ENCODE assay signal across 2 fruit fly cellular contexts in the genomic region with DNA sequence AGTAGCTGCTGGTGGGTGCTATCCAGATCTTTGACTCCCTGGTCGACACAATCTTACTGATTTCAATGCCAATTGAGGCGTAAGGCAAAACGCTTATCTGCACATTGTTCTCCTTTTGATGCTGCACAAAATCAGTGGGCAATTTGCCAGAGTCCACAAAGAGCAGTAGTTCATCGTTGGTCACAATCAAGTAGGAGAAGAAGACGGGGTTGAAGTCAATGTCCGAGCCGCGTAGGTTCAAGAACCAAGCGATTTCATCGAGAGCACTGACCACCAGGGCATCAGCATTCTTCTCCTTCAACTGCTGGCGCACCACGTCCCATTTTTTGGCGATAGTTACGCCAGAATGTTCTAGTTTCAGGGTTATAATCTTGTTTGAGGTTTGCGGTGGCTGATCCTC.
TF ChIP-seq lines count a peak whose summit lies in the region.

No protein-coding gene starts in this region.

TF ChIP-seq in whole organism, prepupa, 60 proteins besides CTCF, POLR2A, EP300 and RAD21:
- TF ChIP-seq dsx (GFP tag; optimal IDR thresholded peaks at IDR 0.05; lab: Kevin White, UChicago; ENCODE audit: poor library complexity, severe bottlenecking) (no peak), svp (GFP tag; lab: Kevin White, UChicago) (peak; percentile 94), CG1621 (tag; optimal IDR thresholded peaks at IDR 0.05; lab: Kevin White, UChicago) (no peak)

TF ChIP-seq in whole organism, pupa, 21 proteins besides CTCF, POLR2A, EP300 and RAD21:
- TF ChIP-seq EcR (GFP tag; optimal IDR thresholded peaks at IDR 0.05; lab: Kevin White, UChicago) = peak; percentile 90
- no peak for TF ChIP-seq CG15710 (tag; optimal IDR thresholded peaks at IDR 0.05; lab: Kevin White, UChicago)
TF ChIP-seq in whole organism, pupa: peak in this region for 1.
